Fruit fly (Drosophila melanogaster): ENCODE data around the gene RpS19a.

The RpS19a gene

DNA sequence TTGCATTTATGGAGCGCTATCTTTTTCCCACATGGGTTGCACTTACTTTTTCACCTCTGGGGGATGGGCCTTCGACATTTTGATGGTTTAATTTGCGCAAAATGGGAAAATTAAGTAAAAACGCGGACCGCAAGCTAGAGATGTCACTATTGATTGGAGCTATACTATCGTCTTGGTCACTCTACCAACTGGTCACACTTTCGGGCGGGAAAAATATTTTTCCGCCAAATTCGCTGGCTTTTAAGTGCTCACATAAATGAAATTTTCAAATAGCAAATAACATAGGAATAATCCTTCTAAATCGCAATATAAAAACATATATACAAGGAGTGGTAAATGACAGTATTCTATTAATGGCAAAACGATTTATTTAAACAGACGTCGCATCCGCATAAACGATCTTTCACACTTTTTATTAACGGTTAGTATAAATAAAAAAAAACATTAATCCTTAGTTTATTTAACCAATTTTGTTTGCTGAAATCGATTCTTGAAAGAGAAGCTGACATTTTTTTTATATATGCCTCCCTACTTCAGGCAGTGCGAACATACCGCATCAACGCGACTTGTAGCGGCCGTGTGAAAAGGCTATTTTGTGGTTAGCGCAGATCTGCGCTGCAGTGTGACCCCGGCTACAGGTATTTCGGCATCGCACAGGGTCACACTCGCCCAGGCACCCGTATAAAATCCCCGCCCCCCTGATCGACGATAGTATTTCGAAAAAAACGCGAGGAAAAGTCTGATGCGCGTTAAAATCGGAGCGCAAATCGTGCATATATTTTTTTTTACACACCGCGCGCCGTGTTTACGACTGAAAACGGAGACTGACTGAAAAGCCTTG, 2.8 kb downstream of the RpS19a start, which contains the start of the genes SNRPG and mthl1 (continued):
- TF ChIP-seq cad (GFP tag; optimal IDR thresholded peaks at IDR 0.05) (no peak), MBD-R2 (GFP tag; IDR thresholded peaks at IDR 0.05) (peak; percentile 71), Hmr (GFP tag; optimal IDR thresholded peaks at IDR 0.05) (peak; percentile 82), rib (GFP tag; IDR thresholded peaks at IDR 0.05) (peak; percentile 91), Deaf1 (tag; optimal IDR thresholded peaks at IDR 0.05) (no peak), Hr39 (optimal IDR thresholded peaks at IDR 0.05) (no peak), org-1 (GFP tag; optimal IDR thresholded peaks at IDR 0.05) (peak; percentile 23), CG7372 (GFP tag; IDR thresholded peaks at IDR 0.05) (peak; percentile 90), ash1 (GFP tag; optimal IDR thresholded peaks at IDR 0.05) (no peak), tll (GFP tag; optimal IDR thresholded peaks at IDR 0.05) (peak in 1 of 2 experiments; percentile 62), jing (GFP tag; optimal IDR thresholded peaks at IDR 0.05) (peak; percentile 30), oc (tag; optimal IDR thresholded peaks at IDR 0.05) (no peak), gem (tag; optimal IDR thresholded peaks at IDR 0.05) (peak; percentile 87), chn (GFP tag; optimal IDR thresholded peaks at IDR 0.05) (peak; percentile 90), nau (GFP tag; optimal IDR thresholded peaks at IDR 0.05) (no peak), CG1792 (GFP tag; optimal IDR thresholded peaks at IDR 0.05) (peak; percentile 41), gcm (GFP tag; optimal IDR thresholded peaks at IDR 0.05) (peak; percentile 19), grau (tag; optimal IDR thresholded peaks at IDR 0.05) (peak; percentile 67), mirr (GFP tag; optimal IDR thresholded peaks at IDR 0.05) (peak; percentile 24), CG12769 (tag; optimal IDR thresholded peaks at IDR 0.05) (peak; percentile 72), HmgZ (tag; optimal IDR thresholded peaks at IDR 0.05) (peak; percentile 37), CG4424 (GFP tag; optimal IDR thresholded peaks at IDR 0.05) (peak; percentile 76), pan (optimal IDR thresholded peaks at IDR 0.05) (no peak), pan (GFP tag; optimal IDR thresholded peaks at IDR 0.05 in 1 of 2, IDR thresholded peaks at IDR 0.05 in 1 of 2) (peak in 1 of 2 experiments; percentile 95), kay (GFP tag; optimal IDR thresholded peaks at IDR 0.05) (peak; percentile 29), CG10366 (GFP tag; IDR thresholded peaks at IDR 0.05) (peak; percentile 49), shn (GFP tag; optimal IDR thresholded peaks at IDR 0.05) (peak; percentile 77), Bteb2 (GFP tag; optimal IDR thresholded peaks at IDR 0.05) (peak; percentile 59), pros (GFP tag; optimal IDR thresholded peaks at IDR 0.05) (no peak), CG14014 (GFP tag; IDR thresholded peaks at IDR 0.05) (peak; percentile 94), CG12299 (tag; optimal IDR thresholded peaks at IDR 0.05) (peak; percentile 2), hkb (optimal IDR thresholded peaks at IDR 0.05) (peak; percentile 11), hkb (GFP tag; IDR thresholded peaks at IDR 0.05) (peak; percentile 82), CG1647 (GFP tag; optimal IDR thresholded peaks at IDR 0.05) (peak; percentile 52), Kr (GFP tag; optimal IDR thresholded peaks at IDR 0.05) (no peak), CoRest (tag; optimal IDR thresholded peaks at IDR 0.05) (peak; percentile 85), Sry-β (GFP tag; optimal IDR thresholded peaks at IDR 0.05) (peak; percentile 71), ci (GFP tag; IDR thresholded peaks at IDR 0.05) (peak; percentile 83), Six4 (GFP tag; optimal IDR thresholded peaks at IDR 0.05) (peak; percentile 33), Neu2 (GFP tag; optimal IDR thresholded peaks at IDR 0.05; ENCODE audit: borderline replicate concordance) (no peak), CG3838 (GFP tag; optimal IDR thresholded peaks at IDR 0.05) (peak; percentile 32), hth (optimal IDR thresholded peaks at IDR 0.05) (no peak), vvl (GFP tag; IDR thresholded peaks at IDR 0.05) (peak; percentile 94), h (optimal IDR thresholded peaks at IDR 0.05) (no peak), Side (GFP tag; optimal IDR thresholded peaks at IDR 0.05) (peak; percentile 49), CG17361 (GFP tag; IDR thresholded peaks at IDR 0.05) (peak; percentile 92), Trl (optimal IDR thresholded peaks at IDR 0.05) (no peak), Trl (GFP tag; optimal IDR thresholded peaks at IDR 0.05) (peak; percentile 71), CG6175 (GFP tag; IDR thresholded peaks at IDR 0.05) (peak; percentile 88), CG6654 (GFP tag; optimal IDR thresholded peaks at IDR 0.05) (peak; percentile 24), ems (GFP tag; optimal IDR thresholded peaks at IDR 0.05) (peak; percentile 64), lmd (GFP tag; IDR thresholded peaks at IDR 0.05) (peak; percentile 95)
